Worm (Caenorhabditis elegans) whole organism, L2 larva: ENCODE results near the gene srd-4.

Source experiments
- F13H6.1 ChIP-seq: sonication (generic microtip); optimal IDR thresholded peaks from 2 replicates; lab custom pipeline; 2016; ENCODE audit warnings: missing genetic modification characterization, missing compliant biosample characterization
- dmd-4 ChIP-seq: sonication (generic microtip); optimal IDR thresholded peaks from 2 replicates; lab custom pipeline; 2017; ENCODE audit warnings: missing biosample characterization, missing genetic modification characterization
- nhr-10 ChIP-seq: sonication (generic microtip); optimal IDR thresholded peaks from 2 replicates; lab custom pipeline; 2017; ENCODE audit warnings: missing biosample characterization, missing genetic modification characterization
- nhr-12 ChIP-seq: fragments of 150-350 bp; optimal IDR thresholded peaks from 2 replicates; lab custom pipeline; 2014; ENCODE audit warnings: missing biosample characterization, missing genetic modification characterization
- nhr-77 ChIP-seq: fragments of 150-350 bp; optimal IDR thresholded peaks from 2 replicates; lab custom pipeline; 2014; ENCODE audit warnings: missing biosample characterization, missing genetic modification characterization
- sem-4 ChIP-seq: fragments of 150-350 bp; optimal IDR thresholded peaks from 2 replicates; lab custom pipeline; 2014; ENCODE audit warnings: missing biosample characterization, missing genetic modification reagents, missing genetic modification characterization
- zag-1 ChIP-seq: fragments of 150-350 bp; optimal IDR thresholded peaks from 2 replicates; lab custom pipeline; 2014; ENCODE audit warnings: missing biosample characterization, missing genetic modification characterization
- ztf-11 ChIP-seq: sonication (generic microtip); optimal IDR thresholded peaks from 2 replicates; lab custom pipeline; 2017; ENCODE audit warnings: missing biosample characterization, missing genetic modification characterization

ce11 chrV:12167031-12167430, 17.7 kb upstream of the srd-4 start:
- TF ChIP-seq zag-1 (tag; lab: Kevin White, UChicago) (no peak), nhr-12 (tag; lab: Kevin White, UChicago) (no peak), nhr-77 (no peak), ztf-11 (no peak), sem-4 (tag; lab: Kevin White, UChicago) (no peak), dmd-4 (tag; lab: Kevin White, UChicago) (no peak), F13H6.1 (tag; lab: Kevin White, UChicago) (no peak), nhr-10 (tag; lab: Kevin White, UChicago) (no peak)
